Worm (Caenorhabditis elegans) whole organism, midembryonic: ENCODE data around the gene nhr-175.

Source experiments
- T22C8.4 ChIP-seq: fragments of 200-800 bp; sonication (Bioruptor generic); IDR thresholded peaks from 2 replicates; pipeline ENCODE4 v1.3.6; 2022; ENCODE audit warnings: missing genetic modification characterization, missing compliant biosample characterization
- cog-1 ChIP-seq: sonication (generic microtip); optimal IDR thresholded peaks from 2 replicates; lab custom pipeline; 2016; ENCODE audit warnings: missing genetic modification characterization, missing compliant biosample characterization
- flt-1 ChIP-seq: fragments of 200-800 bp; sonication (Bioruptor generic); IDR thresholded peaks from 2 replicates; pipeline ENCODE4 v1.3.6; 2022; ENCODE audit warnings: missing genetic modification characterization, missing compliant biosample characterization
- klf-2 ChIP-seq: fragments of 200-800 bp; sonication (Bioruptor generic); conservative IDR thresholded peaks from 2 replicates; pipeline ENCODE4 v1.3.6; 2022; ENCODE audit warnings: missing genetic modification reagents, missing genetic modification characterization, missing compliant biosample characterization
- med-1 ChIP-seq: sonication (generic microtip); optimal IDR thresholded peaks from 2 replicates; lab custom pipeline; 2017; ENCODE audit warnings: missing genetic modification characterization, mild to moderate bottlenecking, missing compliant biosample characterization, antibody characterized with exemption, missing genetic modification reagents; ENCODE audit not compliant: insufficient read depth
- ref-1 ChIP-seq: fragments of 200-800 bp; sonication (Bioruptor generic); conservative IDR thresholded peaks from 2 replicates; pipeline ENCODE4 v1.3.6; 2022; ENCODE audit warnings: missing genetic modification reagents, missing genetic modification characterization, missing compliant biosample characterization
- tab-1 ChIP-seq: fragments of 200-800 bp; sonication (Bioruptor generic); IDR thresholded peaks from 2 replicates; pipeline ENCODE4 v1.3.6; 2022; ENCODE audit warnings: missing genetic modification characterization, missing compliant biosample characterization
- ztf-29 ChIP-seq: fragments of 200-800 bp; sonication (Bioruptor generic); IDR thresholded peaks from 2 replicates; pipeline ENCODE4 v1.3.6; 2022; ENCODE audit warnings: missing genetic modification reagents, missing genetic modification characterization, missing compliant biosample characterization

- TF ChIP-seq ref-1 (GFP tag; lab: Robert Waterston, UW) (no peak), cog-1 (tag; lab: Kevin White, UChicago) (no peak), tab-1 (no peak), med-1 (no peak), klf-2 (GFP tag; lab: Robert Waterston, UW) (no peak), ztf-29 (GFP tag; lab: Robert Waterston, UW) (no peak), flt-1 (GFP tag; lab: Robert Waterston, UW) (no peak), T22C8.4 (GFP tag; lab: Robert Waterston, UW) (no peak)
These were observed 7.6 kb upstream of the nhr-175 start, which contains the start of gene srx-135 for ce11 chrV:13858906-13859305.
